Worm (Caenorhabditis elegans) whole organism, L2 larva: ENCODE data around the gene C51E3.9.

ENCODE experiments used
- F13H6.1 ChIP-seq: sonication (generic microtip); optimal IDR thresholded peaks from 2 replicates; lab custom pipeline; 2016; ENCODE audit warnings: missing genetic modification characterization, missing compliant biosample characterization
- R02D3.7 ChIP-seq: fragments of 150-350 bp; optimal IDR thresholded peaks from 2 replicates; lab custom pipeline; 2014; ENCODE audit warnings: missing biosample characterization, missing genetic modification characterization
- Y55F3AM.14 ChIP-seq: fragments of 200-800 bp; sonication (Bioruptor generic); optimal IDR thresholded peaks from 2 replicates; lab custom pipeline; 2018; ENCODE audit warnings: mild to moderate bottlenecking, missing genetic modification characterization, missing compliant biosample characterization
- ama-1 ChIP-seq: fragments of 150-350 bp; optimal IDR thresholded peaks from 2 replicates; lab custom pipeline; 2018; ENCODE audit warnings: inconsistent platforms
- blmp-1 ChIP-seq: sonication (generic microtip); optimal IDR thresholded peaks from 2 replicates; lab custom pipeline; 2017; ENCODE audit warnings: missing genetic modification characterization, mild to moderate bottlenecking, missing compliant biosample characterization, antibody characterized with exemption, moderate library complexity; ENCODE audit not compliant: insufficient read depth
- ceh-16 ChIP-seq: fragments of 150-350 bp; optimal IDR thresholded peaks from 2 replicates; lab custom pipeline; 2014; ENCODE audit warnings: missing biosample characterization, missing genetic modification characterization
- ceh-82 ChIP-seq: fragments of 150-350 bp; optimal IDR thresholded peaks from 2 replicates; lab custom pipeline; 2014; ENCODE audit warnings: missing biosample characterization, missing genetic modification characterization
- crh-2 ChIP-seq: sonication (generic microtip); optimal IDR thresholded peaks from 2 replicates; lab custom pipeline; 2017; ENCODE audit warnings: missing biosample characterization, missing genetic modification characterization
- egl-27 ChIP-seq: sonication (generic microtip); optimal IDR thresholded peaks from 3 replicates; lab custom pipeline; 2017; ENCODE audit warnings: missing biosample characterization, missing genetic modification reagents, missing genetic modification characterization
- elt-1 ChIP-seq: fragments of 150-350 bp; optimal IDR thresholded peaks from 2 replicates; lab custom pipeline; 2014; ENCODE audit warnings: missing biosample characterization, missing genetic modification characterization
- fos-1 ChIP-seq: fragments of 150-350 bp; optimal IDR thresholded peaks from 2 replicates; lab custom pipeline; 2014; ENCODE audit warnings: missing biosample characterization, missing genetic modification characterization
- gmeb-1 ChIP-seq: fragments of 150-350 bp; optimal IDR thresholded peaks from 2 replicates; lab custom pipeline; 2014; ENCODE audit warnings: missing biosample characterization, missing genetic modification characterization
- lin-11 ChIP-seq: fragments of 150-350 bp; sonication (generic microtip); optimal IDR thresholded peaks from 2 replicates; lab custom pipeline; 2014; ENCODE audit warnings: missing biosample characterization, missing genetic modification characterization, inconsistent platforms, mixed read lengths
- lin-13 ChIP-seq: fragments of 150-350 bp; optimal IDR thresholded peaks from 2 replicates; lab custom pipeline; 2014; ENCODE audit warnings: missing biosample characterization, missing genetic modification reagents, missing genetic modification characterization
- mab-5 ChIP-seq: fragments of 150-350 bp; optimal IDR thresholded peaks from 2 replicates; lab custom pipeline; 2014; ENCODE audit warnings: missing biosample characterization, missing genetic modification characterization
- mbf-1 ChIP-seq: sonication (generic microtip); optimal IDR thresholded peaks from 2 replicates; lab custom pipeline; 2017; ENCODE audit warnings: missing biosample characterization, missing genetic modification characterization
- mdl-1 ChIP-seq, 2 experiments: fragments of 150-350 bp in 1 of 2; sonication (generic microtip) in 1 of 2; optimal IDR thresholded peaks; 2 replicates each; lab custom pipeline; 2017; ENCODE audit warnings: missing biosample characterization in 2 of 2, missing genetic modification characterization in 2 of 2
- nhr-10 ChIP-seq: sonication (generic microtip); optimal IDR thresholded peaks from 2 replicates; lab custom pipeline; 2017; ENCODE audit warnings: missing biosample characterization, missing genetic modification characterization
- nhr-11 ChIP-seq: fragments of 150-350 bp; optimal IDR thresholded peaks from 2 replicates; lab custom pipeline; 2014; ENCODE audit warnings: missing biosample characterization, missing genetic modification characterization
- nhr-12 ChIP-seq: fragments of 150-350 bp; optimal IDR thresholded peaks from 2 replicates; lab custom pipeline; 2014; ENCODE audit warnings: missing biosample characterization, missing genetic modification characterization
- nhr-23 ChIP-seq: fragments of 150-350 bp; optimal IDR thresholded peaks from 2 replicates; lab custom pipeline; 2014; ENCODE audit warnings: missing biosample characterization, missing genetic modification reagents, missing genetic modification characterization
- nhr-237 ChIP-seq: fragments of 150-350 bp; optimal IDR thresholded peaks from 2 replicates; lab custom pipeline; 2014; ENCODE audit warnings: missing biosample characterization, missing genetic modification characterization
- nhr-25 ChIP-seq: fragments of 150-350 bp; sonication (generic microtip); optimal IDR thresholded peaks from 3 replicates; lab custom pipeline; 2014; ENCODE audit warnings: missing biosample characterization, missing genetic modification characterization
- nhr-77 ChIP-seq: fragments of 150-350 bp; optimal IDR thresholded peaks from 2 replicates; lab custom pipeline; 2014; ENCODE audit warnings: missing biosample characterization, missing genetic modification characterization
- skn-1 ChIP-seq: sonication (generic microtip); optimal IDR thresholded peaks from 2 replicates; lab custom pipeline; 2017; ENCODE audit warnings: missing biosample characterization, missing genetic modification characterization
- sma-3 ChIP-seq: sonication (generic microtip); optimal IDR thresholded peaks from 2 replicates; lab custom pipeline; 2016; ENCODE audit warnings: missing genetic modification reagents, missing genetic modification characterization, missing compliant biosample characterization
- sma-9 ChIP-seq, 2 experiments: fragments of 150-350 bp in 1 of 2; sonication (generic microtip) in 1 of 2; optimal IDR thresholded peaks; 2 replicates each; lab custom pipeline; 2014 to 2016; ENCODE audit warnings: missing genetic modification characterization in 2 of 2, mild to moderate bottlenecking in 1 of 2, missing biosample characterization in 1 of 2, missing compliant biosample characterization in 1 of 2, missing genetic modification reagents in 1 of 2, moderate library complexity in 1 of 2
- snpc-4 ChIP-seq: fragments of 150-350 bp; optimal IDR thresholded peaks from 2 replicates; lab custom pipeline; 2014; ENCODE audit warnings: missing biosample characterization, missing genetic modification characterization
- unc-39 ChIP-seq: fragments of 150-350 bp; optimal IDR thresholded peaks from 2 replicates; lab custom pipeline; 2014; ENCODE audit warnings: missing biosample characterization, missing genetic modification characterization
- ztf-1 ChIP-seq: fragments of 200-800 bp; sonication (Bioruptor generic); conservative IDR thresholded peaks from 2 replicates; pipeline ENCODE4 v1.3.6; 2022; ENCODE audit warnings: missing genetic modification characterization, missing compliant biosample characterization
- ztf-11 ChIP-seq: sonication (generic microtip); optimal IDR thresholded peaks from 2 replicates; lab custom pipeline; 2017; ENCODE audit warnings: missing biosample characterization, missing genetic modification characterization
- ztf-4 ChIP-seq: fragments of 150-350 bp; optimal IDR thresholded peaks from 2 replicates; lab custom pipeline; 2014; ENCODE audit warnings: missing biosample characterization, missing genetic modification characterization

C51E3.9 gene

DNA sequence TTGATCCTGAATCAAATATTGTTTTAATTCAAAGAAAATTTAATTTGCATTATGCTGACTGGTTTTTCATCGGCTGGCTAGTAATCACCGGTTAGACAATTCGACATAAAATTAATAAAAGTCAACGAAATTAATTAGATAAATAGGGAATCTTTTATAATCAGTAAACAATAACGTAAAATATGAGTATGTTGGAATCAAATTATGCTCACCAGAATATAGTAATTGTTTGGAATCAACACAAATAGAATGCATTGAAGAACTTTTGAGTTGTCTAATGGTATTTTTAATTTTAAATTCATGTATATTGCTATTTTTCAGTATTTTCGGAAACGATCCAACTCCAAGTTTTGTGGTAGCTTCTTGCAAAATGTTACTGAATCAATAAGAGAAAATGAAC, 40.3 kb upstream of the C51E3.9 start, which contains the start of gene C08B6.2:
Gene C08B6.2 (plus strand): TSS at position 301 of the 400 bp plus-strand sequence.
- TF ChIP-seq mdl-1 (tag; optimal IDR thresholded peaks at IDR 0.05; lab: Kevin White, UChicago) (no peak), ztf-1 (GFP tag; lab: Robert Waterston, UW) (no peak), mab-5 (tag; lab: Kevin White, UChicago) (no peak), ceh-16 (tag; lab: Kevin White, UChicago) (no peak), lin-13 (no peak)
- TF ChIP-seq, all 48 proteins: peak for 0

DNA sequence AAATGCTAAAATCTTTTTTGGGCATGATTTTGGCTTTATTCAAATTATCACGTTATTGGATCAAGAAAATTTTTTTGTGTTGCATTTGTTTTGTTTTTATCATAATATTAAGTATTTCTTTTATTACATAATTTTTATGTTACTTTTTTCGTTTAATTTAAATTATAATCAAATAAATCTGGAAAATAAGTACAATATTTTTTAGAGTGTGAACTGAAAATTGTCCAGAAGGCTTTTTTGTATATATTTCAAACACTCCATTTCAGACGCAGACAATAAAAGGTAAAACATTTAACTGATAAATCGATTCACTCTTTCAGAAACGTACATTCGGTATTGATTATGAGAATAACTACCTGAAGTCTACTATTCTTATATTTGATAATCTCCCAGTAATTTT, 38.4 kb upstream of the C51E3.9 start, which contains the start of gene C08B6.11:
Gene C08B6.11 (plus strand): TSS at position 301 of the 400 bp plus-strand sequence.
- TF ChIP-seq ceh-82 (no peak), mbf-1 (tag; lab: Kevin White, UChicago) (no peak), fos-1 (no peak), skn-1 (tag; lab: Kevin White, UChicago) (no peak), blmp-1 (tag; lab: Kevin White, UChicago) (no peak), nhr-11 (no peak)

DNA sequence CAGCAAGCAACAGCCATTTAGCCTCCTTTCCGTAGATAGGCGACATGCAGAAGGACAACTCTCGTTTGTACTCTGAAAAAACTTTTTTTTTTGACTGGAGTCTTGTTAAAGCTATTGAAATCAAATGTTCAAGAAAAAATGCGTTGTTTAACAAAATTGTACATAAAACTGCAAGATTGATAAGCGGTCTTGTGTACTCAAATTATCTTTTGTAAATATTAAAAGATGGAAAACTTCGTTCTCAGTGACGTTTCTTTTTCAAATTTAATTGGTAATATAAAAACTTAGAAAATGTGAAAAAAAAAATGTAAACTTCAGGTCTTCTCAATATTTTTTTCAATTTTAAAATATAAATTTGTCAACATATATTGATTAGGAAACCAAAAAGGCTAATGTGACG, 34.6 kb upstream of the C51E3.9 start:
- TF ChIP-seq ztf-11 (tag; lab: Kevin White, UChicago) (no peak), elt-1 (tag; lab: Kevin White, UChicago) (no peak), nhr-77 (tag; lab: Kevin White, UChicago) (no peak), sma-9 (GFP tag; optimal IDR thresholded peaks at IDR 0.05; lab: Kevin White, UChicago) (no peak), sma-9 (tag; optimal IDR thresholded peaks at IDR 0.05; lab: Kevin White, UChicago) (no peak), fos-1 (peak; percentile 24), R02D3.7 (tag; lab: Kevin White, UChicago) (no peak), nhr-237 (tag; lab: Kevin White, UChicago) (no peak), F13H6.1 (tag; lab: Kevin White, UChicago) (no peak), ztf-4 (tag; lab: Kevin White, UChicago) (no peak)
- TF ChIP-seq, all 48 proteins: peak for 1

DNA sequence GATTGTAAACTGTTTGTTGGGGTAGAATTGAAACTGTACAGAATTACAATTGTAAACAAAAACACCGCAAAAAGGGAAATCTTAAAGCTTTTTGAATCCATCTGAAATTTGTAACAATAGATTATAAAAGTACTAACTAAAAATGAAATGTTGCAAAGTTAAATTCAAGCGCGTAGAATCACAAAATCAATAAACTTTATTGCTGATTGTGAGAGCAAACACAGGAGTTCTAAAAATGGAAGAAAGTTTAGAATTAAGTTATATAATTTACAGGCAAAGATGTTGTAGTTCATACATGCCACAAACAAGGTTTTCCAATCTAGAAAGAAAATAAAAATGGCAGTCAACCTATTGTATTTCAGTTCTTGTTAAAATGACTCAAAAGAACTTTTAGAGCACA, 33.6 kb upstream of the C51E3.9 start, which contains the start of gene C08B6.3:
Gene C08B6.3 (minus strand): TSS at position 101 of the 400 bp plus-strand sequence.
- no peak for TF ChIP-seq ztf-11 (tag; lab: Kevin White, UChicago)
- TF ChIP-seq lin-11 (tag; lab: Kevin White, UChicago) = no peak
- TF ChIP-seq R02D3.7 (tag; lab: Kevin White, UChicago) = no peak
- TF ChIP-seq crh-2 (tag; lab: Kevin White, UChicago) = no peak
- no peak for TF ChIP-seq nhr-12 (tag; lab: Kevin White, UChicago)
- no peak for TF ChIP-seq egl-27

DNA sequence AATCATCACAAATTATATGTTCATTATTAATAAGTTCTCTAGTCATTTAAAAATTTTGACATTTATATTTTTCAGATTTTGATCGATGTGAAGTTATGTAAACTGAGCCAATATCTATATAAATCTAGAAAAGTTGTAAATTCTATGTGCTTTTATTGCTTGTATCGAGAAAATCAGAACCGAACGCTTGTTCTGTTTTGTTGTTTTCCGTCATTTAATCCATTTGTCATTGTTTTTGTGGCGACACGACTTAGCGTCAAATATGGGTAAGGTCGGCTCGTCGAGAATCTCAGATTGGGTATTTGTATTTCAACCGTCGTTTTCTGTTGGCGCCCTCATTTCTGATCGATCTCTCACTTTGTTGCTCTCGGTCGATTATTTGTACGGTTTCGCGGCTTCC, 31.4 kb upstream of the C51E3.9 start, which contains the start of gene cht-5:
Gene cht-5 (plus strand): TSS at position 301 of the 400 bp plus-strand sequence.
- TF ChIP-seq lin-13 = no peak
- no peak for TF ChIP-seq nhr-77 (tag; lab: Kevin White, UChicago)
- no peak for TF ChIP-seq nhr-10 (tag; lab: Kevin White, UChicago)
- no peak for TF ChIP-seq Y55F3AM.14 (GFP tag; lab: Kevin White, UChicago)
- no peak for TF ChIP-seq ztf-11 (tag; lab: Kevin White, UChicago)
- TF ChIP-seq nhr-23 (tag; lab: Kevin White, UChicago) = no peak
- no peak for TF ChIP-seq unc-39 (tag; lab: Kevin White, UChicago)
- no peak for TF ChIP-seq nhr-25
- TF ChIP-seq ama-1 (lab: Kevin White, UChicago) = no peak
- no peak for TF ChIP-seq elt-1 (tag; lab: Kevin White, UChicago)
- TF ChIP-seq nhr-12 (tag; lab: Kevin White, UChicago) = no peak
- no peak for TF ChIP-seq gmeb-1 (tag; lab: Kevin White, UChicago)

DNA sequence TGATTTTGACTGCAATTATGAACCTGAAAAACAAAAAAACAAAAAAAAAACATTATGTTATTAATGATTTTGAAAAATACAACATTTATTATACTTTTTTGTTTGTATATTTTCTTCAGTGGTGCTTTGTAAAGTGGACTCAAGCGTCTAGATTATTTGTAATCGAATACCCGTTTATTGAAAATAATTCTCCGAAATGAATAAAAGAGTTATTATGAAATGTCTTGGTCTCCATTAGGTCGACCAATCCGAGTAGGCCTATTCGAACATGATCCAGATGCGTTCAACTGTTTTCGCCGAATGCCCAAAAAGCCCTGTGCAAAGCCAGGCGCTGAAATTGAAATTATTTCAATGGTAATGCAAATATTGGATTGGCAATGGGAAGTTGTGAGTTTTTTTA, 28.3 kb upstream of the C51E3.9 start, which contains the start of gene C08B6.5:
Gene C08B6.5 (plus strand): TSS at position 301 of the 400 bp plus-strand sequence.
- TF ChIP-seq fos-1 (no peak), ceh-16 (tag; lab: Kevin White, UChicago) (no peak), sma-3 (GFP tag; lab: Kevin White, UChicago) (no peak), nhr-237 (tag; lab: Kevin White, UChicago) (no peak), F13H6.1 (tag; lab: Kevin White, UChicago) (no peak), snpc-4 (no peak), nhr-25 (no peak), ztf-11 (tag; lab: Kevin White, UChicago) (no peak)
- TF ChIP-seq, all 48 proteins: peak for 0
